Fruit fly (Drosophila melanogaster) whole organism, embryonic: Measurements from ENCODE around the gene CCDC53.
A peak's percentile ranks its signal among the peaks of the same experiment; 100 is the strongest.

Experiments
- Adf1 ChIP-seq: fragments of 200-800 bp; sonication (Bioruptor generic); IDR thresholded peaks from 2 replicates; pipeline ENCODE4 v1.3.6; 2022; ENCODE audit warnings: missing biosample characterization, missing genetic modification characterization
- Aef1 ChIP-seq: fragments of 200-800 bp; sonication (Bioruptor generic); IDR thresholded peaks from 3 replicates; pipeline ENCODE4 v1.3.6; 2022; ENCODE audit warnings: missing biosample characterization, missing genetic modification characterization
- Atf3 ChIP-seq: fragments of 200-800 bp; sonication (Bioruptor generic); optimal IDR thresholded peaks from 3 replicates; lab custom pipeline; 2016; ENCODE audit warnings: missing biosample characterization, missing genetic modification characterization
- Awh ChIP-seq: fragments of 200-800 bp; sonication (Bioruptor generic); IDR thresholded peaks from 2 replicates; pipeline ENCODE4, ENCODE4 v1.3.6; 2022; ENCODE audit warnings: missing biosample characterization, missing genetic modification characterization
- Blimp-1 ChIP-seq: fragments of 200-800 bp; sonication (Bioruptor generic); optimal IDR thresholded peaks from 3 replicates; lab custom pipeline; 2018; ENCODE audit warnings: missing biosample characterization, missing genetic modification characterization, mild to moderate bottlenecking, moderate library complexity, missing genetic modification reagents
- CG10209 ChIP-seq: fragments of 200-800 bp; sonication (Bioruptor generic); optimal IDR thresholded peaks from 3 replicates; lab custom pipeline; 2017; ENCODE audit warnings: missing biosample characterization, mild to moderate bottlenecking, missing genetic modification characterization, missing genetic modification reagents
- CG13296 ChIP-seq: fragments of 200-800 bp; sonication (Bioruptor generic); optimal IDR thresholded peaks from 3 replicates; lab custom pipeline; 2018; ENCODE audit warnings: missing biosample characterization, mild to moderate bottlenecking, missing genetic modification characterization
- CG13894 ChIP-seq: fragments of 200-800 bp; sonication (Bioruptor generic); optimal IDR thresholded peaks from 3 replicates; lab custom pipeline; 2018; ENCODE audit warnings: missing biosample characterization, mild to moderate bottlenecking, missing genetic modification characterization, moderate library complexity
- CG15011 ChIP-seq: fragments of 200-800 bp; sonication (Bioruptor generic); optimal IDR thresholded peaks from 3 replicates; lab custom pipeline; 2018; ENCODE audit warnings: missing biosample characterization, mild to moderate bottlenecking, missing genetic modification characterization
- CG17328 ChIP-seq: fragments of 200-800 bp; sonication (Bioruptor generic); IDR thresholded peaks from 2 replicates; pipeline ENCODE4 v1.3.6; 2022; ENCODE audit warnings: missing biosample characterization, missing genetic modification characterization
- CG18599 ChIP-seq: fragments of 200-800 bp; sonication (Bioruptor generic); optimal IDR thresholded peaks from 3 replicates; lab custom pipeline; 2017; ENCODE audit warnings: missing biosample characterization, missing genetic modification characterization, mild to moderate bottlenecking, moderate library complexity, missing genetic modification reagents
- CG18764 ChIP-seq: fragments of 200-800 bp; sonication (Bioruptor generic); optimal IDR thresholded peaks from 3 replicates; lab custom pipeline; 2016; ENCODE audit warnings: missing biosample characterization, missing genetic modification characterization
- CG2116 ChIP-seq: fragments of 200-800 bp; sonication (Bioruptor generic); optimal IDR thresholded peaks from 3 replicates; lab custom pipeline; 2018; ENCODE audit warnings: missing biosample characterization, mild to moderate bottlenecking, missing genetic modification characterization
- CG34422 ChIP-seq: fragments of 200-800 bp; sonication (Bioruptor generic); IDR thresholded peaks from 3 replicates; pipeline ENCODE4 v1.3.6; 2022; ENCODE audit warnings: missing biosample characterization, missing genetic modification characterization
- CG3838 ChIP-seq: fragments of 200-800 bp; sonication (Bioruptor generic); optimal IDR thresholded peaks from 3 replicates; lab custom pipeline; 2016; ENCODE audit warnings: missing biosample characterization, missing genetic modification characterization
- CG43689 ChIP-seq: fragments of 200-800 bp; sonication (Bioruptor generic); IDR thresholded peaks from 2 replicates; pipeline ENCODE4 v1.3.6; 2022; ENCODE audit warnings: missing biosample characterization, missing genetic modification characterization
- CG6272 ChIP-seq: fragments of 200-800 bp; sonication (Bioruptor generic); IDR thresholded peaks from 2 replicates; pipeline ENCODE4 v1.3.6; 2022; ENCODE audit warnings: missing biosample characterization, missing genetic modification characterization
- CG6654 ChIP-seq: fragments of 200-800 bp; sonication (Bioruptor generic); optimal IDR thresholded peaks from 2 replicates; lab custom pipeline; 2017; ENCODE audit warnings: missing biosample characterization, mild to moderate bottlenecking, missing genetic modification characterization
- CG6765 ChIP-seq: fragments of 200-800 bp; sonication (Bioruptor generic); optimal IDR thresholded peaks from 3 replicates; lab custom pipeline; 2017; ENCODE audit warnings: missing biosample characterization, mild to moderate bottlenecking, missing genetic modification characterization
- CG7839 ChIP-seq: fragments of 200-800 bp; sonication (Bioruptor generic); optimal IDR thresholded peaks from 3 replicates; lab custom pipeline; 2018; ENCODE audit warnings: missing biosample characterization, mild to moderate bottlenecking, missing genetic modification characterization, moderate library complexity
- CG7928 ChIP-seq: fragments of 200-800 bp; sonication (Bioruptor generic); optimal IDR thresholded peaks from 2 replicates; lab custom pipeline; 2017; ENCODE audit warnings: missing biosample characterization, mild to moderate bottlenecking, missing genetic modification characterization
- CG8359 ChIP-seq: fragments of 200-800 bp; sonication (Bioruptor generic); optimal IDR thresholded peaks from 2 replicates; lab custom pipeline; 2017; ENCODE audit warnings: missing biosample characterization, mild to moderate bottlenecking, missing genetic modification characterization, borderline replicate concordance
- Dad ChIP-seq: fragments of 200-800 bp; sonication (Bioruptor generic); optimal IDR thresholded peaks from 3 replicates; lab custom pipeline; 2016; ENCODE audit warnings: missing biosample characterization, missing genetic modification characterization
- Dfd ChIP-seq, 2 experiments: fragments of >200 bp; optimal IDR thresholded peaks; 2 replicates each; lab custom pipeline; 2017; ENCODE audit warnings: missing biosample characterization in 2 of 2, missing genetic modification characterization in 2 of 2
- Doc2 ChIP-seq: fragments of 200-800 bp; sonication (Bioruptor generic); IDR thresholded peaks from 2 replicates; pipeline ENCODE4 v1.3.6; 2022; ENCODE audit warnings: missing biosample characterization, missing genetic modification characterization
- Doc3 ChIP-seq: fragments of 200-800 bp; sonication (Bioruptor generic); IDR thresholded peaks from 3 replicates; pipeline ENCODE4 v1.3.6; 2022; ENCODE audit warnings: missing biosample characterization, missing genetic modification characterization; ENCODE audit not compliant: partially characterized antibody
- Hsf ChIP-seq: fragments of 200-800 bp; sonication (Bioruptor generic); optimal IDR thresholded peaks from 3 replicates; lab custom pipeline; 2016; ENCODE audit warnings: missing biosample characterization, missing genetic modification characterization
- Oaz ChIP-seq: fragments of 200-800 bp; sonication (Bioruptor generic); IDR thresholded peaks from 2 replicates; pipeline ENCODE4 v1.3.6; 2022; ENCODE audit warnings: missing biosample characterization, missing genetic modification characterization
- Rfx ChIP-seq: fragments of 200-800 bp; sonication (Bioruptor generic); IDR thresholded peaks from 2 replicates; pipeline ENCODE4 v1.3.6; 2022; ENCODE audit warnings: missing biosample characterization, missing genetic modification characterization
- Sox100B ChIP-seq: fragments of 200-800 bp; sonication (Bioruptor generic); optimal IDR thresholded peaks from 3 replicates; lab custom pipeline; 2018; ENCODE audit warnings: missing biosample characterization, mild to moderate bottlenecking, missing genetic modification characterization
- Vsx1 ChIP-seq: fragments of 200-800 bp; sonication (Bioruptor generic); optimal IDR thresholded peaks from 2 replicates; lab custom pipeline; 2017; ENCODE audit warnings: missing biosample characterization, mild to moderate bottlenecking, missing genetic modification characterization, missing genetic modification reagents
- ab ChIP-seq: fragments of 200-800 bp; sonication (Bioruptor generic); optimal IDR thresholded peaks from 2 replicates; lab custom pipeline; 2016; ENCODE audit warnings: missing biosample characterization, missing genetic modification characterization
- bab2 ChIP-seq: fragments of 200-800 bp; sonication (Bioruptor generic); optimal IDR thresholded peaks from 2 replicates; lab custom pipeline; 2016; ENCODE audit warnings: missing biosample characterization, missing genetic modification characterization
- cad ChIP-seq: fragments of >200 bp; optimal IDR thresholded peaks from 2 replicates; lab custom pipeline; 2017; ENCODE audit warnings: missing biosample characterization, missing genetic modification characterization
- crol ChIP-seq: fragments of 200-800 bp; sonication (Bioruptor generic); IDR thresholded peaks from 2 replicates; pipeline ENCODE4 v1.3.6; 2022; ENCODE audit warnings: missing biosample characterization, missing genetic modification characterization
- da ChIP-seq: fragments of 200-800 bp; sonication (Bioruptor generic); optimal IDR thresholded peaks from 2 replicates; lab custom pipeline; 2016; ENCODE audit warnings: missing biosample characterization, missing genetic modification characterization
- disco-r ChIP-seq: fragments of 200-800 bp; sonication (Bioruptor generic); optimal IDR thresholded peaks from 2 replicates; lab custom pipeline; 2016; ENCODE audit warnings: missing biosample characterization, missing genetic modification characterization
- dmrt99B ChIP-seq: fragments of 200-800 bp; sonication (Bioruptor generic); optimal IDR thresholded peaks from 2 replicates; lab custom pipeline; 2018; ENCODE audit warnings: missing biosample characterization, mild to moderate bottlenecking, missing genetic modification characterization, moderate library complexity
- fu2 ChIP-seq: fragments of 200-800 bp; sonication (Bioruptor generic); optimal IDR thresholded peaks from 2 replicates; lab custom pipeline; 2016; ENCODE audit warnings: missing biosample characterization, missing genetic modification characterization
- gce ChIP-seq: fragments of 200-800 bp; sonication (Bioruptor generic); IDR thresholded peaks from 3 replicates; pipeline ENCODE4 v1.3.6; 2022; ENCODE audit warnings: missing biosample characterization, missing genetic modification characterization
- kah ChIP-seq: fragments of 200-800 bp; sonication (Bioruptor generic); optimal IDR thresholded peaks from 2 replicates; lab custom pipeline; 2018; ENCODE audit warnings: missing biosample characterization, mild to moderate bottlenecking, missing genetic modification characterization
- lilli ChIP-seq: fragments of 200-800 bp; sonication (Bioruptor generic); optimal IDR thresholded peaks from 3 replicates; lab custom pipeline; 2016; ENCODE audit warnings: missing biosample characterization, missing genetic modification characterization
- lola ChIP-seq, 3 experiments: fragments of >200 bp in 2 of 3; fragments of 200-800 bp in 1 of 3; sonication (Bioruptor generic) in 1 of 3; optimal IDR thresholded peaks; 2 replicates each; lab custom pipeline; 2017 to 2019; ENCODE audit warnings: missing biosample characterization in 3 of 3, missing genetic modification characterization in 3 of 3, mild to moderate bottlenecking in 1 of 3, moderate library complexity in 1 of 3
- nau ChIP-seq: fragments of 200-800 bp; sonication (Bioruptor generic); optimal IDR thresholded peaks from 3 replicates; lab custom pipeline; 2017; ENCODE audit warnings: missing biosample characterization, mild to moderate bottlenecking, missing genetic modification characterization, missing genetic modification reagents
- pum ChIP-seq: fragments of 200-800 bp; sonication (Bioruptor generic); optimal IDR thresholded peaks from 2 replicates; lab custom pipeline; 2016; ENCODE audit warnings: missing biosample characterization, missing genetic modification characterization
- ranshi ChIP-seq: fragments of 200-800 bp; sonication (Bioruptor generic); IDR thresholded peaks from 2 replicates; pipeline ENCODE4 v1.3.6; 2022; ENCODE audit warnings: missing biosample characterization, missing genetic modification characterization
- tap ChIP-seq: fragments of 200-800 bp; optimal IDR thresholded peaks from 3 replicates; lab custom pipeline; 2019; ENCODE audit warnings: missing biosample characterization, mild to moderate bottlenecking, missing genetic modification characterization, moderate library complexity
- tna ChIP-seq: fragments of 200-800 bp; sonication (Bioruptor generic); IDR thresholded peaks from 2 replicates; pipeline ENCODE4 v1.3.6; 2022; ENCODE audit warnings: missing biosample characterization, missing genetic modification characterization; ENCODE audit not compliant: partially characterized antibody
- vfl ChIP-seq: fragments of 200-800 bp; sonication (Bioruptor generic); optimal IDR thresholded peaks from 2 replicates; lab custom pipeline; 2016; ENCODE audit warnings: missing biosample characterization, missing genetic modification characterization
- wek ChIP-seq: fragments of 200-800 bp; sonication (Bioruptor generic); optimal IDR thresholded peaks from 3 replicates; lab custom pipeline; 2018; ENCODE audit warnings: missing biosample characterization, mild to moderate bottlenecking, missing genetic modification characterization, moderate library complexity
- z ChIP-seq: fragments of 200-800 bp; sonication (Bioruptor generic); IDR thresholded peaks from 3 replicates; pipeline ENCODE4 v1.3.6; 2022; ENCODE audit warnings: missing biosample characterization, missing genetic modification characterization

CCDC53 gene

DNA sequence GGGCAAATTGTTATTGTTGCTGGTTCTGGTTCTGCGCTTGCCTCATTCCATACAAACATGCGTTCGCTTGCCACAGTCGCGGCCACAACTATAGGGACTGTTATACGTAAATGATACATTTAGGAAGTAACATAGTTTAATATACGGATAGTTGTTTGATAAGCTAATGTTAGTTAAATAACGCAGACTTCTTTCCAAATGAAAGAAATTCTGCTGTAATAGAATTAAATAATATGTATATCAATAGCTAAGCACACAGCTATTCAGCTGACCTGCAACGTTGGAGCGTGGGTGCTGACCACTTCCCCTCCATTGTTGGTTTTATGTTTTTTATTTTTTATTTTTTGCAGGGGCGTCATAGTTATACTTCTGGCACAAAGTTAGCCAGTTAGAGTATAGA, 6.2 kb upstream of the CCDC53 start (continued):
- TF ChIP-seq CG17328 (GFP tag; lab: Robert Waterston, UW) (peak; percentile 61), Doc2 (GFP tag; lab: Robert Waterston, UW) (no peak), CG13296 (GFP tag; lab: Kevin White, UChicago) (peak; percentile 53), CG18599 (GFP tag; lab: Kevin White, UChicago) (peak; percentile 74), CG15011 (no peak), Blimp-1 (GFP tag; lab: Kevin White, UChicago) (peak; percentile 63), Awh (GFP tag; lab: Robert Waterston, UW) (peak; percentile 63; the same call in 1 of the 2 replicates), CG18764 (peak; percentile 4), CG13894 (tag; lab: Kevin White, UChicago) (no peak), tap (tag; lab: Kevin White, UChicago) (peak; percentile 66), CG7928 (GFP tag; lab: Kevin White, UChicago) (no peak), CG2116 (GFP tag; lab: Kevin White, UChicago) (peak; percentile 6), CG7839 (tag; lab: Kevin White, UChicago) (peak; percentile 69), fu2 (GFP tag; lab: Kevin White, UChicago) (no peak), CG43689 (GFP tag; lab: Robert Waterston, UW) (no peak), lilli (GFP tag; lab: Kevin White, UChicago) (peak; percentile 70), nau (GFP tag; lab: Kevin White, UChicago) (no peak), Dfd (GFP tag; optimal IDR thresholded peaks at IDR 0.05; lab: Kevin White, UChicago) (no peak), Oaz (0 out of 2 replicates have a peak, but pooled peaks have one; percentile 29), ab (GFP tag; lab: Kevin White, UChicago) (no peak), Dad (GFP tag; lab: Kevin White, UChicago) (no peak), z (GFP tag; lab: Robert Waterston, UW) (no peak), CG34422 (GFP tag; lab: Robert Waterston, UW) (peak; percentile 70; the same call in 2 of the 3 replicates), Sox100B (peak; percentile 47), Doc3 (GFP tag; lab: Robert Waterston, UW) (no peak), gce (GFP tag; lab: Robert Waterston, UW) (0 out of 3 replicates have a peak, but pooled peaks have one; percentile 36), Adf1 (GFP tag; lab: Robert Waterston, UW) (peak; percentile 13; the same call in 1 of the 2 replicates), CG6654 (GFP tag; lab: Kevin White, UChicago) (no peak), crol (no peak), ranshi (peak; percentile 52), Atf3 (GFP tag; lab: Kevin White, UChicago) (no peak), disco-r (no peak), tna (no peak), kah (GFP tag; lab: Kevin White, UChicago) (peak; percentile 18), CG10209 (GFP tag; lab: Kevin White, UChicago) (peak; percentile 61), CG6765 (GFP tag; lab: Kevin White, UChicago) (peak; percentile 31), cad (no peak), Vsx1 (GFP tag; lab: Kevin White, UChicago) (peak; percentile 1), Hsf (peak; percentile 52), Rfx (GFP tag; lab: Robert Waterston, UW) (peak; percentile 69), da (GFP tag; lab: Kevin White, UChicago) (no peak), wek (GFP tag; lab: Kevin White, UChicago) (peak; percentile 29), vfl (no peak), CG6272 (GFP tag; lab: Robert Waterston, UW) (no peak), lola (GFP tag; optimal IDR thresholded peaks at IDR 0.05; lab: Kevin White, UChicago) (no peak), Aef1 (GFP tag; lab: Robert Waterston, UW) (peak; percentile 49; the same call in 2 of the 3 replicates), dmrt99B (tag; lab: Kevin White, UChicago) (peak; percentile 72), CG3838 (GFP tag; lab: Kevin White, UChicago) (no peak), pum (GFP tag; lab: Kevin White, UChicago) (peak; percentile 32), bab2 (peak; percentile 27), CG8359 (GFP tag; lab: Kevin White, UChicago) (no peak)
